Fruit fly (Drosophila melanogaster): ENCODE data around the gene CG18764.

Gene CG18764

dm6 chr3R:11613252-11614036 lies 13.2 kb upstream of the CG18764 start (continued):
- TF ChIP-seq CG13296 (GFP tag; optimal IDR thresholded peaks at IDR 0.05) (no peak), CG17568 (GFP tag; optimal IDR thresholded peaks at IDR 0.05) (no peak), CG17612 (GFP tag; IDR thresholded peaks at IDR 0.05) (no peak), CG1233 (GFP tag; optimal IDR thresholded peaks at IDR 0.05) (peak; percentile 44), jigr1 (GFP tag; IDR thresholded peaks at IDR 0.05) (no peak), vvl (GFP tag; IDR thresholded peaks at IDR 0.05) (peak; percentile 82), CG6175 (GFP tag; IDR thresholded peaks at IDR 0.05) (peak; percentile 21; the same call in 1 of the 3 replicates), CG2875 (GFP tag; optimal IDR thresholded peaks at IDR 0.05) (no peak), tup (GFP tag; optimal IDR thresholded peaks at IDR 0.05) (peak; percentile 35), CG1602 (GFP tag; optimal IDR thresholded peaks at IDR 0.05) (peak; percentile 78), CG3838 (GFP tag; optimal IDR thresholded peaks at IDR 0.05) (no peak), phol (tag; optimal IDR thresholded peaks at IDR 0.05) (peak; percentile 61), CG6791 (GFP tag; IDR thresholded peaks at IDR 0.05; ENCODE audit: partially characterized antibody) (peak; percentile 14; the same call in 1 of the 3 replicates), gsb (GFP tag; IDR thresholded peaks at IDR 0.05) (no peak), usp (GFP tag; optimal IDR thresholded peaks at IDR 0.05) (no peak), zf30C (GFP tag; optimal IDR thresholded peaks at IDR 0.05) (no peak), Rfx (GFP tag; IDR thresholded peaks at IDR 0.05) (peak; percentile 88), bigmax (GFP tag; optimal IDR thresholded peaks at IDR 0.05) (no peak), al (GFP tag; IDR thresholded peaks at IDR 0.05) (no peak), CG18599 (GFP tag; optimal IDR thresholded peaks at IDR 0.05) (no peak), CG1647 (GFP tag; optimal IDR thresholded peaks at IDR 0.05) (peak; percentile 69), Scr (GFP tag; IDR thresholded peaks at IDR 0.05; ENCODE audit: partially characterized antibody) (peak; percentile 28; the same call in 1 of the 2 replicates), CG9437 (GFP tag; optimal IDR thresholded peaks at IDR 0.05) (no peak), CG10565 (GFP tag; optimal IDR thresholded peaks at IDR 0.05) (no peak), CG18476 (GFP tag; optimal IDR thresholded peaks at IDR 0.05) (peak; percentile 0), dimm (GFP tag; IDR thresholded peaks at IDR 0.05) (no peak), bowl (GFP tag; IDR thresholded peaks at IDR 0.05) (no peak), CG4820 (GFP tag; optimal IDR thresholded peaks at IDR 0.05) (peak; percentile 72), Elba2 (GFP tag; optimal IDR thresholded peaks at IDR 0.05) (peak; percentile 9), Eip74EF (GFP tag; optimal IDR thresholded peaks at IDR 0.05) (peak in 1 of 2 experiments; percentile 51), sc (optimal IDR thresholded peaks at IDR 0.05) (no peak), sc (GFP tag; optimal IDR thresholded peaks at IDR 0.05) (peak; percentile 22), ham (GFP tag; IDR thresholded peaks at IDR 0.05) (no peak), tap (tag; optimal IDR thresholded peaks at IDR 0.05) (no peak), CG33557 (GFP tag; optimal IDR thresholded peaks at IDR 0.05) (peak; percentile 50), Hsf (GFP tag; optimal IDR thresholded peaks at IDR 0.05) (peak; percentile 72), CG3281 (GFP tag; optimal IDR thresholded peaks at IDR 0.05) (no peak), CG8089 (GFP tag; optimal IDR thresholded peaks at IDR 0.05) (peak; percentile 80), CG16813 (GFP tag; IDR thresholded peaks at IDR 0.05; ENCODE audit: partially characterized antibody) (peak; percentile 46; the same call in 1 of the 3 replicates), chinmo (GFP tag; IDR thresholded peaks at IDR 0.05; ENCODE audit: partially characterized antibody) (0 out of 4 replicates have a peak, but pooled peaks have one; percentile 21), H15 (GFP tag; IDR thresholded peaks at IDR 0.05) (peak; percentile 75), tll (GFP tag; optimal IDR thresholded peaks at IDR 0.05) (peak in 1 of 2 experiments; percentile 66), CG4328 (GFP tag; optimal IDR thresholded peaks at IDR 0.05) (no peak), gem (tag; optimal IDR thresholded peaks at IDR 0.05) (peak; percentile 56), Aef1 (GFP tag; IDR thresholded peaks at IDR 0.05) (peak; percentile 62), CG9609 (GFP tag; optimal IDR thresholded peaks at IDR 0.05) (peak; percentile 64), CG10321 (GFP tag; IDR thresholded peaks at IDR 0.05) (no peak), Ada2b (GFP tag; IDR thresholded peaks at IDR 0.05) (peak; percentile 40; the same call in 1 of the 2 replicates), trem (tag; optimal IDR thresholded peaks at IDR 0.05) (peak; percentile 60)
